Worm (Caenorhabditis elegans) whole organism, L4/young adult: Measurements from ENCODE around the gene Y43F8B.23.

Experiments used
- W03F9.2 ChIP-seq: fragments of 150-350 bp; optimal IDR thresholded peaks from 2 replicates; lab custom pipeline; 2014; ENCODE audit warnings: missing biosample characterization, missing genetic modification characterization
- dao-5 ChIP-seq: sonication (generic microtip); optimal IDR thresholded peaks from 2 replicates; lab custom pipeline; 2016; ENCODE audit warnings: missing genotype, missing genetic modification characterization, moderate library complexity, missing compliant biosample characterization
- him-1 ChIP-seq: sonication (generic microtip); optimal IDR thresholded peaks from 2 replicates; lab custom pipeline; 2016; ENCODE audit warnings: missing genotype, missing genetic modification reagents, missing genetic modification characterization, missing compliant biosample characterization

Gene Y43F8B.23

DNA sequence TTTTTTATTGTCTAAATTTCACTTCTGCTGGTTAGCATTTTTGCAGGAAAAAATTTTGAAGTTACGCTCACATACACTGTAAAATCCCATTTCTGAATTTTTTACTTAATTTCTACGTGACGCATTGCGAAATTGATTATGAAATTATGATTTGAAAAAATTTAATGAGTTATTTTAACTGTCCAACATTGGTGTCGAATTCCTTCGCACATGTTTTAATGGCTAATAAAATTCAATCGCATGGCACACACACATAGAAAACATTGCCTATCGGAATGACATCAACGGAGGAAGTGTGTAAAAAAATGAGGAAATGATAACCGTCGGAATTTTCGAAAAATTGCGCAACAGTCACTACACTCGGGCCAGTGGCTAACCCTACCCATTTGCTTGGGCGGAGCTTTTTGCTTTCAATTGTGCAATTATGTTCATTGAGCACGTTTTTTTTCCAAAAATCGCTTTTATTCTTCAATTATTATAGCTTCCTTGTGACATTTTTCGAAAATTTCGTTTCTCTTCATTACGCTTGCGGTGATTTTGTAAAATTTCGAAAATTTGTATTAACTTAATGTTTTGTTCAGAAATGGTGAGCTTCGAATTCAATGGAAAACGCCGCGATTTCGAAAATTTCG is 33.5 kb downstream of the Y43F8B.23 start, which contains the start of gene C25F9.16:
Gene C25F9.16, plus strand, starts transcription at position 582 of the 632 bp plus-strand sequence.
- TF ChIP-seq W03F9.2 (tag; lab: Kevin White, UChicago) (no peak), dao-5 (tag; lab: Kevin White, UChicago) (no peak), him-1 (tag; lab: Kevin White, UChicago) (no peak)

DNA sequence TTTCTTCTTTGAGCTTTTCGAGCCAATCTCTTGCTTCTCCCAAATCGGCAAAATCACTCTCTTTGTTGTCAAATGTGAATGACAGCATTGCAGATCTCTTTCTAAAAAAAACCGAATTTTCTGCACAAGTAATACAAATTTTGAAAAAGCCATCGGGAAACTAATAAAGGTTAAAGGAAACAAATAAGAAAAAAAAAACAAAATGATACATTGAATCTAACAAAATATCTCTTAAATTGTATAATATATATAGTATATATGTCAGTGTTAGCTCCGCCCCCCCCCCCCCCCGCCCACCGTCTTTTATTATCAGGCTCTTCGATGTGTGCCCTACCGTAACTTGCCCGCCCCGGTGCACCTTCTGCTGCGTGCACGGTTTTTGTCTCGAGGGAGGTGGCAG is 34.5 kb downstream of the Y43F8B.23 start, which contains the start of gene C25F9.11:
Gene C25F9.11, minus strand, starts transcription at position 101 of the 400 bp plus-strand sequence.
- TF ChIP-seq W03F9.2 (tag; lab: Kevin White, UChicago): no peak
- TF ChIP-seq him-1 (tag; lab: Kevin White, UChicago): no peak
- no peak for TF ChIP-seq dao-5 (tag; lab: Kevin White, UChicago)

DNA sequence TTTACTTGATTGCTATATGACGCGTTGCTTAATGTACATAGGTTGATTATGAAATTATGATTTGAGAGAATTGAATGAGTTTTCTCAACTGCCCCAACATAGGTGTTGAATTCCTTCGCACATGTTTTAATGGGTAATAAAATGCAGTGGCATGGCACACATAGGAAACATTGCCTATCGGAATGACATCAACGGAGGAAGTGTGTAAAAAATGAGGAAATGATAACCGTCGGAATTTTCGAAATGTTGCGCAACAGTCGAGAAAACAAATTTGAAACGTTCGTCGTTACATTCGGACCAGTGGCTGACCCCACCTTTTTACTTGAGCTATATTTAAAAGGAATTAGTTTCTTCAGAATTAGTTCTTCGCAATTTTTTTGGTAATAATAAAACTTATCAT is 35.4 kb downstream of the Y43F8B.23 start:
- TF ChIP-seq W03F9.2 (tag; lab: Kevin White, UChicago): no peak
- no peak for TF ChIP-seq dao-5 (tag; lab: Kevin White, UChicago)
- TF ChIP-seq him-1 (tag; lab: Kevin White, UChicago): no peak

DNA sequence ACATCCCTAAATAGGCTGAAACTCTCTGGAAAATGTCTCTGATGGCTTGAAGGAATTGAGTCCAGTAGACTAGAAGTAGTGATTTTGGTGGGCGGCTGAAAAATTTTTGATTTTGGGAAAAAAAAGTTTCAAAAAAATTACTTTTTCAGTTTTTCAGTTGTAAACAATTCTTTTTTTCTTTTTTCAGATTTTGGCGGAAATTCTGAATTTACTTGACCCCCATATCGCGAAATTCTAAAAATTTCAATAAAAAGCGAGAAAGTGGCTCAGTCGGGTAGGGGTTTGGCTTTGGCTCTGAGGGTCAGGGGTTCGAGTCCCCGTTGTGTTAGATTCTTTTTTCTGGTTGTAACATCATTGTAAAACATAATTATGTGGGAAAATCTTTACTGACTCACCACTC is 36.4 kb downstream of the Y43F8B.23 start, which contains the start of gene srw-85:
Gene srw-85, minus strand, starts transcription at position 101 of the 400 bp plus-strand sequence.
- no peak for TF ChIP-seq him-1 (tag; lab: Kevin White, UChicago)

DNA sequence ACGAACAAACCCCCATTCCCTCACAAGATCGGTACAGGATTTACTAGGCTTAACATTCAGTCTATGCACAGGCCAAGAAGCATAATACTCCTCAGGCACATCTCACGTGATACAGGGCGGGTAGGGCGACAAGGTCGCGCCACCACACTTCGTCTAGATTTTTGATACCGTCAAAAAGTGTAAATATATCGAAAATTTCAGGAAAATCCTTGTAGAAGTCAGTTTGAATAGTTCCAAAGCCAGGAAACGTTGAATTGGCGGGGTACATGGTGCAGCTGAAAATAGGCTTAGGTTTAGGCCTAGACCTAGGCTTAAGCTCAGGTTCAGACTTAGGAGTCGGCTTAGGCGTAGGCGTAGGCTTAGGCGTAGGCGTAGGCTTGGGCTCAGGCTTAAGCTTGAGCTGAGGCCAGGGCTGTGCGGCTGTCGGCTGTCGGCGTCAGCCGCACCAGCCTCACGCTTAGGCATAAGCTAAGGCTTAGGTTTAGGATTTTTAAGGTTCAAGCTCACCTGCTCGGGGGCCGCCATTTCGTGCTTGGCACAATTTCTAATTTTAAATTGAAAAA is 37.0 kb downstream of the Y43F8B.23 start:
- TF ChIP-seq W03F9.2 (tag; lab: Kevin White, UChicago) (no peak), him-1 (tag; lab: Kevin White, UChicago) (no peak), dao-5 (tag; lab: Kevin White, UChicago) (no peak)

DNA sequence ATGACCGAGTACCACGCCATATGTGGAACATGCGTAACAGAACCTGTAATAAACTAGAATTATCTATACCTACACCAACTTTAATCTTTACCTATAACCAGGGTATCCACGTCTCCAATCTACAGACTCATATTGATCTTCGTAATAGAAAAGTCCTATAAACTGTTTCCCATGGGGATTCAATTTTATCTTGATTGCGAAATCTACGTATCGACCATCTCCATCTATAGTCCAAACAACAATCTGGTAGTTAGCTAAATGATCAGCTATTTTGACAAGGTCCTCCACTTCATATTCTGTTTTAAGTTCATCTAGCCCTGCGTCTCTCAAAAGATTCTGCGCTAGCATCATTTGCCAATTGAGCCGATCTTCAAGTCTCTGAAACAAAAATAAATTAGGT is 37.8 kb downstream of the Y43F8B.23 start:
- TF ChIP-seq dao-5 (tag; lab: Kevin White, UChicago): no peak
- TF ChIP-seq W03F9.2 (tag; lab: Kevin White, UChicago): no peak
- no peak for TF ChIP-seq him-1 (tag; lab: Kevin White, UChicago)

DNA sequence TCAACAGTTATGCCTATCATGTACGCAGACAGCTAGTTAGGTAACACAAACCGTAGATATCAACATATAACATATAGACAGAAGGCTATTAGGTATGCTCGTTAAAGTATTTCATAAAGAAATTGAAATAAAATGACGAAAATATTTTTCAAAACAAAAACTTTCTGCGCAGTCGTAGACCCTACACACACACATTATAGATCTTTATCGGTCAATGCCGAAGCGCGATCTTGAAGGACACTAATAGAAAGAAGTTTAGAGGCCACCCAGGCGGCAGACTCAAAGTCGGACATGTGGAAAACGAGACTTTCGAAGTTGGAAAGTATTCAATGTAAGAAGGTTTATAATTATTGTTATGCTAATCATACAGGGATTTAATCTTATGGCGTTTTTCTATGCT is 38.5 kb downstream of the Y43F8B.23 start:
- no peak for TF ChIP-seq W03F9.2 (tag; lab: Kevin White, UChicago)
- no peak for TF ChIP-seq him-1 (tag; lab: Kevin White, UChicago)
- no peak for TF ChIP-seq dao-5 (tag; lab: Kevin White, UChicago)

DNA sequence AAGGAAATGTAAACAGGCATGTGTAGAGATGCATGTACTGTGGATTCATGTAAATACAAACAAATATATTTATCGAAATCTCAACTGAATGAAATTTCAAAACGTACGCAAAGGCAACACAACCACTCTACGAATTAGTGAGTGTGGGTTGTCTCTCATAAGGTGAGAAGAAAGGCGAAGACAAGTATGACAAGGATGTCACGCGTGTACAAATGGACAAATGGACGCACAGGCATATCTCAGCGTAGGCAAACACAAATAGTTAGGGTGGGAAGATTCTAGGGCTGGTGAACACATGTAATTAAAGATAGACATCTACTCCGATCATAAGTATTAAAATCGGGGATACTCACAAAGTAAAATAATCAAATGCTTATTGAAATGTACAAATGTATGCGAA is 39.4 kb downstream of the Y43F8B.23 start:
- TF ChIP-seq W03F9.2 (tag; lab: Kevin White, UChicago): no peak
- no peak for TF ChIP-seq him-1 (tag; lab: Kevin White, UChicago)
- no peak for TF ChIP-seq dao-5 (tag; lab: Kevin White, UChicago)

DNA sequence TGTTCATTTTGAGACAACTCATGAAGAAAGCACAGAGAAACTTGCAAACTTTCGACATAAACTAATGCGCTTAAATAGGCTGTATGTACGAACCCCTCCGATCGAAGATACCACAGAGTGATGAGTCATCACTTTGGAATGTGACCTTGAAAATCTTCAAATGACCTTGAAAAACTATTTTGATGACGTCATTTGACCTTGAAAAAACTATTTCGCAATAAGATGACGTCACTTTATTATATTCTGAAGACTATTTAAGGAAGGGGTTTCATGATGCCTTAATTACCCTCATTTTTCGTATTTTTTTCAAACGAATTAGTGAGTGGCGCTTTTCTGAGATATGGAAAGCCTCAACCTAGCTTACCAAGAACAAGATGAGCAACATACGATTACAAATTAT is 46.3 kb downstream of the Y43F8B.23 start, which contains the start of gene C25F9.2:
Gene C25F9.2, plus strand, starts transcription at position 341 of the 400 bp plus-strand sequence.
- no peak for TF ChIP-seq him-1 (tag; lab: Kevin White, UChicago)
- no peak for TF ChIP-seq W03F9.2 (tag; lab: Kevin White, UChicago)
- TF ChIP-seq dao-5 (tag; lab: Kevin White, UChicago): no peak

DNA sequence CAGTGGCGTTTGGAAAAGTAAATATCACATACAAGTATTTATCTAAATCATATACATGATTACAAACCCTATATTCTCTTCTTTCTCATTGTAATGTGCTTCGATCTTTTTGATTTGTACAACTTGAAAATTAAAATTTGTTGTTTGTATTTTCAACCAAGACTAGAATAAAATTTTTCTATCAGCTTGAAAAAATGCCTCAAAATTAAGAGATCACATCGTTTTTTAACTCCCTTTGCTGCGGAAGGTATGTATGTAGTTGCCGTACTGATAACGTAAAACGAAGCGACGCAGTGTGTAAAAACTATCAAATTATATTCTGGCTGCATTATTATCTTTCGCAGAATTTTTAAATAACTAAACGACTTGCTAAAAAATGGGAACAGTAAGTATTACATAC is 49.6 kb downstream of the Y43F8B.23 start, which contains the start of gene C25F9.15:
Gene C25F9.15, plus strand, starts transcription at position 301 of the 400 bp plus-strand sequence.
- TF ChIP-seq W03F9.2 (tag; lab: Kevin White, UChicago) (no peak), him-1 (tag; lab: Kevin White, UChicago) (no peak), dao-5 (tag; lab: Kevin White, UChicago) (no peak)

DNA sequence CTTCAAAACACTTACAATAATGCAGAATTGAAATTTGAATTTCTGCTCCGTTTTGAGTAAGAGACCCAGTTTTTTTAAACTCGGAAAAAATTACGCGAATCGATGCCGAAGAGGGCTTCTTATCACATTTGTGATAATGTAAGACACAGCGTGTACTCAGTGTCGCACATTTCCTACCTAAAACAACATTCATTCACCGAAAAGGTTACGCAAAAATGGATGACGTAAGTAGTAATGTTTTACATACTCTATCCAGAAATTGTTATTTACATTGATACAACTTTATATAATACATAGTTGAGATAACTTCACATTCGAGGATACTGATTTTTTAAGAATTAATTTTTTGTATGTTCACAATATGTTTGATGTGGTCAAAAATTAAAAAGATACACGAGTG is 51.0 kb downstream of the Y43F8B.23 start, which contains the start of the genes C25F9.4 and C25F9.9:
Gene C25F9.4, minus strand, starts transcription at position 101 of the 400 bp plus-strand sequence.
Gene C25F9.9, plus strand, starts transcription at position 137 of the 400 bp plus-strand sequence.
- TF ChIP-seq W03F9.2 (tag; lab: Kevin White, UChicago) (no peak), him-1 (tag; lab: Kevin White, UChicago) (no peak), dao-5 (tag; lab: Kevin White, UChicago) (no peak)
